Fruit fly (Drosophila melanogaster) whole organism, embryonic: ENCODE results near the gene CG44094.

Experiments used
- BtbVII ChIP-seq: fragments of 200-800 bp; sonication (Bioruptor generic); optimal IDR thresholded peaks from 3 replicates; lab custom pipeline; 2017; ENCODE audit warnings: missing biosample characterization, mild to moderate bottlenecking, missing genetic modification characterization
- CG11456 ChIP-seq: fragments of 200-800 bp; sonication (Bioruptor generic); IDR thresholded peaks from 3 replicates; pipeline ENCODE4 v1.3.6; 2022; ENCODE audit warnings: missing biosample characterization, missing genetic modification characterization
- CG31388 ChIP-seq: fragments of 200-800 bp; sonication (Bioruptor generic); optimal IDR thresholded peaks from 2 replicates; lab custom pipeline; 2016; ENCODE audit warnings: missing biosample characterization, missing genetic modification characterization
- CG4707 ChIP-seq: fragments of 200-800 bp; sonication (Bioruptor generic); optimal IDR thresholded peaks from 2 replicates; lab custom pipeline; 2018; ENCODE audit warnings: missing biosample characterization, mild to moderate bottlenecking, missing genetic modification characterization, moderate library complexity
- Gsc ChIP-seq: fragments of 200-800 bp; sonication (Bioruptor generic); IDR thresholded peaks from 2 replicates; pipeline ENCODE4 v1.3.6; 2022; ENCODE audit warnings: missing biosample characterization, missing genetic modification characterization
- Hr3 ChIP-seq: fragments of 200-800 bp; sonication (Bioruptor generic); optimal IDR thresholded peaks from 3 replicates; lab custom pipeline; 2016; ENCODE audit warnings: missing biosample characterization, missing genetic modification characterization
- Lpt ChIP-seq: fragments of >200 bp; optimal IDR thresholded peaks from 2 replicates; lab custom pipeline; 2018; ENCODE audit warnings: missing biosample characterization, missing genetic modification characterization
- Sin3A ChIP-seq: fragments of >200 bp; optimal IDR thresholded peaks from 2 replicates; lab custom pipeline; 2018
- amos ChIP-seq: fragments of 200-800 bp; sonication (Bioruptor generic); IDR thresholded peaks from 2 replicates; pipeline ENCODE4 v1.3.6; 2022; ENCODE audit warnings: missing biosample characterization, missing genetic modification characterization; ENCODE audit not compliant: partially characterized antibody
- cato ChIP-seq: fragments of 200-800 bp; sonication (Bioruptor generic); optimal IDR thresholded peaks from 2 replicates; lab custom pipeline; 2016; ENCODE audit warnings: missing biosample characterization, missing genetic modification characterization, borderline replicate concordance
- lmd ChIP-seq: fragments of 200-800 bp; sonication (Bioruptor generic); IDR thresholded peaks from 2 replicates; pipeline ENCODE4 v1.3.6; 2022; ENCODE audit warnings: missing biosample characterization, missing genetic modification characterization
- org-1 ChIP-seq: fragments of 200-800 bp; sonication (Bioruptor generic); optimal IDR thresholded peaks from 2 replicates; lab custom pipeline; 2017; ENCODE audit warnings: missing biosample characterization, missing genetic modification characterization
- pros ChIP-seq: fragments of 200-800 bp; sonication (Bioruptor generic); optimal IDR thresholded peaks from 3 replicates; lab custom pipeline; 2019; ENCODE audit warnings: missing biosample characterization, mild to moderate bottlenecking, missing genetic modification characterization, moderate library complexity
- psq ChIP-seq: fragments of 200-800 bp; sonication (Bioruptor generic); optimal IDR thresholded peaks from 2 replicates; lab custom pipeline; 2017; ENCODE audit warnings: missing biosample characterization, missing genetic modification characterization

DNA sequence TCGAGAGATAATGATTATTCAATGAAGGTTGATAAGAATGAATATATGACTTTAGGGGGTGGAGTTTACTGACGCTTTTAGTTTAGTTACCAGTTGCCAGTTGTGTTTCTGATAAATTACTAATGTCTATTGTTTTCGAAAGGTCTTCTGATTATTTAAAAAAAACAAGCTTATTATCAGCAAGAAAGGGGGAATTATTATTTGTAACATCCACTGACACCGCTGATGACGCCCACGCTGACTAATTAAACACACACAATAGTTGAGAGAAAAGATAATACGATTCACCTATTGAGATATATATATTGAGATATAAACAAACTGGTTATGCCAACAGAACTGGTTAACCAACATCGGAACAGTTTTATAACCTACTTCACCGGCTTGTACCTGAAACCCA lies 8.6 kb downstream of the CG44094 start:
- TF ChIP-seq Gsc (GFP tag; lab: Robert Waterston, UW) (no peak), amos (no peak), CG31388 (no peak), cato (GFP tag; lab: Kevin White, UChicago) (no peak), org-1 (GFP tag; lab: Kevin White, UChicago) (no peak), pros (GFP tag; lab: Kevin White, UChicago) (no peak), lmd (GFP tag; lab: Robert Waterston, UW) (no peak), Hr3 (GFP tag; lab: Kevin White, UChicago) (no peak), CG11456 (GFP tag; lab: Robert Waterston, UW) (no peak), Sin3A (lab: Kevin White, UChicago) (no peak), BtbVII (GFP tag; lab: Kevin White, UChicago) (no peak), Lpt (GFP tag; lab: Kevin White, UChicago) (no peak), CG4707 (GFP tag; lab: Kevin White, UChicago) (no peak), psq (no peak)
